Worm (Caenorhabditis elegans): ENCODE data around the gene C24D10.4.
"Not testable (repeated sequence)": the region's sequence is repeated elsewhere in the genome, so short reads cannot be mapped to it uniquely, and the experiment has no call there.

C24D10.4 gene

DNA sequence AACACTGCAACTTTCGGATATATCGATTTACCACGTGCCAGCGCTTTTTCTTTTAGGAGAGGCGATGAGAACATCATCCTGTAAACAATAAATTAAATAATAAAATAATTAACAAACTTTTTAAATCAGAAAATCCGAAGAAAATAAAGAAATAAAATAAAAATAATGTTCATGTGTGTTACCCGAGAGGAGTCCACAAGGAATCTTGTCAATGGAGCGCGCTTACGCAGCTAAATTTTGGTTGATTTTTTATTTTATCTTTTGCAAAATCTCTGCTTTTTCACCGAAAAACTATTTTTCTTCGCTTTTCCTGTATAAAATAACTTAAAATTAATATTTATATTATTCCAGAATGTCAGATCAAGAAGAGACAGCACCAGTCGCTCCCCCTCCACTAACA lies at the start of gene C24D10.4, which contains the start of gene C24D10.6:
Gene C24D10.4, plus strand, starts transcription at position 352 of the 400 bp plus-strand sequence.
Gene C24D10.6, minus strand, starts transcription at position 78 of the 400 bp plus-strand sequence.
- TF ChIP-seq unc-62 (GFP tag; optimal IDR thresholded peaks at IDR 0.05): no peak

DNA sequence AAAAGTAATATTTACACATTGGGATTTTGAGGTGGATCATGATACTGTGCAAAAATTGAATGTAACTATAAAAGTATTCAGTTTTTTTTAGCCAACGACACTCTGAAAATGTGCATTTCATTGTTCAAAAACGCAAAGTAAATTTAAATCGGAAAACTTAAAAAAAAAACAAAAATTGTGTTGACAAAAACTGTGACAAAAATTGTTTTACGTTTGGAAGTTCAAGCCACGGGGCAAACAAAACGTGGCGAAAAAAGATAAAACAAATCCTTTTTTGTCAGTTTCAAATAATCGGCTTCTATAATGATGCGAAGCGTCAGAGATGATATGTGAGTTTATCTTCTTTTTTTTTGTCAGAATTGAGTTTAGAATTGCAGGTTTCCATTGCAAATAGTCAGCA lies 48.8 kb upstream of the C24D10.4 start, which contains the start of gene AC7.3:
Gene AC7.3, plus strand, starts transcription at position 301 of the 400 bp plus-strand sequence.
- no peak for TF ChIP-seq unc-62 (GFP tag; optimal IDR thresholded peaks at IDR 0.05)

ce11 chrIV:5121995-5122394 lies 38.3 kb upstream of the C24D10.4 start, which contains the start of gene tkr-3:
Gene tkr-3 (minus strand): TSS chrIV:5122095.
- TF ChIP-seq unc-62 (GFP tag; optimal IDR thresholded peaks at IDR 0.05): no peak

DNA sequence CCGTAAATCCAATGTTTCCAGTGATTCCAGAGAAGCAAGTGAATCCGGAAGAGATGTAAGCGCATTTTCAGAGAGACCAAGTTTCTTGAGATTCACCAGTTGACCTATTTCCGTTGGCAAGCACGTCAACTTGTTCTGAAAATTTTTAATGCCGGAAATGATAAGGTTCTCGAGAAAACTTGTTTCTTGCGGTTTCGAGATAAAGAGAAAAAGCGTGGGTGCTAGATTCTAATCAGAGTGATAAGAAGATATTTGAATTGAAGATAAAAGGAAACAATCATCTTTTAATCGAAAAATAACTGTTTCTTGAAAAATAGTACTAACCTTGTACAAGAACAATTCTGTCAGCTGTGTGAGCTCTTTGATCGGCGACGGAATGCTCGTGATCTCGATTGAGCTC lies 28.5 kb upstream of the C24D10.4 start:
- TF ChIP-seq unc-62 (GFP tag; optimal IDR thresholded peaks at IDR 0.05): no peak

DNA sequence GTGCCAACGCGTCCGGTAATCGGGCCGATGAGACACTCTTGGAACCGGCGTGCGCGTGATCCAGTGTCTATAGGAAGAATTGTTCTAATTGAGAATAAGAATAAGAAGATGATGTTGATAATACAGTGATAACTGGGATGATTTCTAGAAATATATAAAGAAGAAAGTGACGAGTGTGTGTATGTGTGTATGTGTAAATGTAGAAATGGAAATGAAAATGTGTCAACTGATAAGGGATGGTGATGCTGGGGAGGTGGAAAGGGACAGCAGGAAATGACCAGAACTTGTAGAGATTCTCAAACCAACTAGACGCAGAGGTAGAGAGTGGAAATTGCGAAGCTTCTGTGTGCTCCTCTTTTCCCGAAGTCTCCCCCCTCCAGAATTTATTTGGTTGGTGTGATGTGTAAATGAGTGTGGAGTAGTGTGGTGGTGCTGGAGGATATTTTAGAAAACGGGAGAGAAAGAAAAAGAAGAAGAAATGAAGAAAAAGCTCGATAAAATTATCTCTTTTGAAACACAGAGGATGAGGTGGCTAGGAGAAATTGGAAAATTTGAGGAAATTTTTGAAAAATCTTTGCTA lies 26.4 kb upstream of the C24D10.4 start:
- TF ChIP-seq unc-62 (GFP tag; optimal IDR thresholded peaks at IDR 0.05): no peak

DNA sequence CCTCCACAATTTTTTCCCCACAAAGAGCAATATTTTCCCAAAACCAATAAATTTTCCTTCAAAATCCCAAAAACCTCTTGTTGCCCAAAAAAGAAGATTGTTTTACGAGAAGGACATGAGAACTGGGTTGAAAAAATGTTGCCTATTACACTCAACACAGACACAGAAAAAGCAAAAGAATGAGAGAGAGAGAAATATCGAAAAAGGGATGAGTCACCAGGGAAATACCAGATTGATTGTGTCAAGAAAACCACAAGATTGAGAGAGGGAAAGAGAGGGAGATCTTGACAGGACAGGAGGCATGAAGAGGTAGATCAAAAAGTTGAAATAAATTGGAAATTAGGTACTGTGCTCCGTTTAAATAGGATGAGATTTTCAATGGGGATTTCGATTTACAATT lies 25.5 kb upstream of the C24D10.4 start:
- TF ChIP-seq unc-62 (GFP tag; optimal IDR thresholded peaks at IDR 0.05): no peak

- no peak for TF ChIP-seq unc-62 (GFP tag; optimal IDR thresholded peaks at IDR 0.05)
Observed at ce11 chrIV:5136523-5136922, 23.8 kb upstream of the C24D10.4 start.

ce11 chrIV:5137809-5138208 lies 22.5 kb upstream of the C24D10.4 start:
- TF ChIP-seq unc-62 (GFP tag; optimal IDR thresholded peaks at IDR 0.05): no peak

DNA sequence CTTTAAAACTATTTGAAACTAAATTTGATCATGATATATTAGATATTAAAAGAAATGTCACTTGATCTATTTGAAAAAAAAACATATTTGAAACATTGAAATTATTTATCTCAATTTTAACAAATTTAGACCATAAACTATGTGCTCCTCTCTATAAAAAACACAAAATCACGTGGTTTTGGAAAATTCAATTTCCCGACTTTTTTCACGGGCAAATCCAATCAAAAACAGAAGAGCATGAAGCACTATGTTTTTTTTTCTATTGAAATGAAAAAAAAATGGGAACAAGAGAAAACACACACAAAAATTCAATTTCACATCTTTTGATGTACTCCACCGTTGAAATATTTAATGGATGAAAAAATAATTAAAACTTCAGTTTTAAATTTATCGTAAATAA lies 21.1 kb upstream of the C24D10.4 start:
- TF ChIP-seq unc-62 (GFP tag; optimal IDR thresholded peaks at IDR 0.05): no peak

- TF ChIP-seq unc-62 (GFP tag; optimal IDR thresholded peaks at IDR 0.05): no peak
Observed at ce11 chrIV:5139972-5140371, 20.4 kb upstream of the C24D10.4 start.

- no peak for TF ChIP-seq unc-62 (GFP tag; optimal IDR thresholded peaks at IDR 0.05)
Observed at ce11 chrIV:5149793-5150192, 10.5 kb upstream of the C24D10.4 start, which contains the start of gene C24D10.5. Gene C24D10.5 (plus strand): TSS chrIV:5150093.

DNA sequence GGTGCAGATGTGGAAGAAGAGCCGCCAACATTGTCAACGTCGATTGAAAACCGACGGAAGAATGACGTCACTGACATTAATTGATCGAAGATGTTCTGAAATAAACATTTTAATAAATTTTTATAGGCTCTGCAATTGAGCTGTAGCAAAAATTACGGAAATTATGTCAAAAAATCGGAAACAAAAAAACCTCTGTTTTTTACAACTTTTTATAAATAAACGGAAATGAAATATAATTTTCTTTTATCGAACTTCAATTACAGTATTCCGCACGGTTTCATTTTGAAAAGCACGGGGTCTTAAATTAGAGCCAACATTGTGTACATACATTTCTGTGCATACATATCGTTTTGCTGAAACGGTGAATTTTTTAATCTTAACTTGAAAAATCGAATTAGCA lies 7.9 kb upstream of the C24D10.4 start, which contains the start of gene soc-2:
Gene soc-2, minus strand, starts transcription at position 101 of the 400 bp plus-strand sequence.
- TF ChIP-seq unc-62 (GFP tag; optimal IDR thresholded peaks at IDR 0.05): no peak

DNA sequence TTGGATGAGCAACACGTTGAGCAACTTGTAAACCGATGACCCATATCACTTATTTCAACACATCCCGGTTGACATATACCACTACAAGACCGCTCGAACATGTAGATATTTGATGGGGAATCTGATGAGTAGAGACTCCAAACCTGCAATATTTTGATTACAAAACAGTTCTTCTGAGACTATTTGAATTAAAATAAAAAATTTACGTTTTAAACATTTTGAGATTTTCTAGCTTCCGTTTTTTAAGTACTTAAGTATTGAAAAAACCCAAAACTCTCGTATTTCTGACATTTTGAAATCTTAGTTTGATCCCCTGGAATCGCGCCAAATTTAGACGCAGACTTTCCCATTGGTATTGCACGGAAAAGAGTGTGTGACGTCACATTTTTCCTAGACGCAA lies 3.1 kb upstream of the C24D10.4 start, which contains the start of gene C24D10.49:
Gene C24D10.49, minus strand, starts transcription at position 101 of the 400 bp plus-strand sequence.
- TF ChIP-seq unc-62 (GFP tag; optimal IDR thresholded peaks at IDR 0.05): no peak

- not testable (repeated sequence) for TF ChIP-seq unc-62 (GFP tag; optimal IDR thresholded peaks at IDR 0.05)
Observed at ce11 chrIV:5162941-5163340, 2.6 kb downstream of the C24D10.4 start, which contains the start of the genes nspd-3 and C24D10.2. Gene nspd-3 (minus strand): TSS chrIV:5163041. Gene C24D10.2 (plus strand): TSS chrIV:5163339.

DNA sequence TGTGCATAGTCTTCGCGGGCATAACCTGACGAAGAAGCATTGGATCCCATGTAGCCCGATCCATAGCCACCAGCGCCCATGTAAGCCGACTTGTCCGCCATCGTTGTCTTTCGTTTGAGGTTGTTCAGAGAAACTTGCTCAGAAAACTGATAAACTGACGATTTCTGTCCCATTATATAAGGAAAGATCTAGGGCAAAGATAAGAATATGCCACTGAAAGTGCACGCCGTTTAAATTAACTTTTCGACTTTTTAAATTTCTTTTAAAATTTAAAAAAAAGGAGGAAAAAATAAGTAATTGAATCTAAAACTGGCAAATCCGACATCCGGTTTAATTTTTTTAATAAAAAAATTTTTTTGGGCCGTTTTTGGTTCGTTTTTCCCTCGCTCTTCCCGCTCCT lies 5.3 kb downstream of the C24D10.4 start, which contains the start of gene nspd-6:
Gene nspd-6, minus strand, starts transcription at position 101 of the 400 bp plus-strand sequence.
- TF ChIP-seq unc-62 (GFP tag; optimal IDR thresholded peaks at IDR 0.05): not testable (repeated sequence)

DNA sequence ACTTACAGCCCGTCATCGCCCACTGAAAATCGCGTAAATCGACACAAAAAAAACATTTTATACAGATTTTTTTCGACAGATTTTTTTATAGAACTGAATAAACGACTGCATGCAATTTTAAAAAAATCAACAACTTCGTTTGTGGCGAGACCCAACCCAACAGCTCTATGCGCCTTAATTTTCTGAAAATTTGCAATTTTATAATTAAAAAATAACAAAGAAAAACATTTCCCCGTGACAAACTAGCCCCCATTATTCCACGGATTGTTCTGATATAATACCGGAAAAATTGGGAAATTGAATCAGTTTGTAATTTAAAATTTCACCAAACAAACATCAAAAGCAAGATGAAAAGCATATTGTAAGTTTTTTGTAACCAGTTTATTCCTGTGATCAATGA lies 5.7 kb downstream of the C24D10.4 start, which contains the start of gene ptp-5.1:
Gene ptp-5.1, plus strand, starts transcription at position 301 of the 400 bp plus-strand sequence.
- TF ChIP-seq unc-62 (GFP tag; optimal IDR thresholded peaks at IDR 0.05): no peak

ce11 chrIV:5169335-5169734 lies 9.0 kb downstream of the C24D10.4 start:
- TF ChIP-seq unc-62 (GFP tag; optimal IDR thresholded peaks at IDR 0.05): no peak
